Worm (Caenorhabditis elegans): Measurements from ENCODE around the gene tub-1.
A peak's percentile ranks its signal among the peaks of the same experiment; 100 is the strongest.

- TF ChIP-seq daf-19 (GFP tag; conservative IDR thresholded peaks at IDR 0.05) (no peak), ceh-82 (tag; optimal IDR thresholded peaks at IDR 0.05) (no peak), nhr-11 (tag; optimal IDR thresholded peaks at IDR 0.05) (no peak), tra-1 (GFP tag; IDR thresholded peaks at IDR 0.05) (no peak), T26A8.4 (GFP tag; IDR thresholded peaks at IDR 0.05) (no peak), lin-38 (GFP tag; IDR thresholded peaks at IDR 0.05) (peak; percentile 74), jun-1 (tag; optimal IDR thresholded peaks at IDR 0.05) (no peak), skn-1 (tag; optimal IDR thresholded peaks at IDR 0.05) (no peak), nhr-76 (tag; optimal IDR thresholded peaks at IDR 0.05) (no peak), F44E2.7 (GFP tag; IDR thresholded peaks at IDR 0.05) (no peak), ceh-44 (GFP tag; IDR thresholded peaks at IDR 0.05) (no peak), snpc-4 (tag; optimal IDR thresholded peaks at IDR 0.05) (no peak)
Measured at ce11 chrII:8137379-8137778, 19.4 kb downstream of the tub-1 start.

Data from whole organism, L4 larva.